Fruit fly (Drosophila melanogaster): ENCODE results near the gene CG4045.
A peak's percentile ranks its signal among the peaks of the same experiment; 100 is the strongest.

CG4045 gene

DNA sequence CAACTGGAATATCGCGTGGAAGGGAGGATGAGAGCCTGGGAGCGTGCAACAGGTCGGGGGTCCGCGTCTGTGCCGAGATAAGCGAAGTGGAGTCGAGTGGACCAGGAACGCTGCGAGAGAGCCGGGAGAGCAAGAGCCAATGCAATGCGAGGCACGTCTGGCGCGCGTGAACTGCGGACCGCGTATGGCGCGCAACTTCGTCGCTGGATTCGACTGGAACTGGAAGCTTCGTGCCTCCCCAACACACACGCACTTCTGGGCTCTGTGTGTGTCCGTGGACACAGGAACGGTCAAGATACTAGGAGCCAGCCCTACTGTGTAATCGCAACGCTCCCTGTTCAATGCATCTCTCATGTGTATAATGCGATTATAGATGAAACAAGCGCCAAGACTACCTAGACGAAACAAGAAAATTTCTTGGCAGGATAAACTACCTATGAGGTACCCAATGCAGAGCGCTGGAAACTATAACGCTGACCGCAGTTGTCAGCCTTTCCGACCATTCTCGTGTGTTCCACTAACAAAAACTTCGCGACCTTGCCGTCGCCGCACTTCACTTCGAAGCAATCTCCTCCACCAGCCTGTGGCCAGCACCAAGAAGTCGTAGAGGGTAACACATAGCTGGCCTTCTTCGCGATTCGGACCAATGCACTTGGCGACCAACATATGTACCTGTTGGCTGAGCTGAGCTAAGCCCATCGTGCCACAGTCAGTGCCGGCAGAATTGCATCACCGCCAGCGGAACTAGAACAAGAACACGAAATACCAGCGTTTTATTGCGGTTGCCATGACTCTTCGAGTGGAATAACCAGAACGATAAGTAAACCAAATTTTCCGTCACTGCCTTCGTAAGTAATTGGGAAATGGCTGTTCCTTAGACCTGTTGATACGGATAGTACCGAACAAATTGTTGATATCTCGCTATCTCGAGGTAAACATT lies 3.6 kb downstream of the CG4045 start, which contains the start of gene Rtca (continued):
- TF ChIP-seq Dip3 (GFP tag; optimal IDR thresholded peaks at IDR 0.05) (peak; percentile 18), bbx (GFP tag; IDR thresholded peaks at IDR 0.05; ENCODE audit: partially characterized antibody) (no peak), stc (GFP tag; IDR thresholded peaks at IDR 0.05) (peak; percentile 57; the same call in 1 of the 2 replicates), CG14441 (GFP tag; IDR thresholded peaks at IDR 0.05) (peak; percentile 78), D (optimal IDR thresholded peaks at IDR 0.05) (no peak), D (GFP tag; optimal IDR thresholded peaks at IDR 0.05) (peak; percentile 60), gce (GFP tag; IDR thresholded peaks at IDR 0.05) (no peak), bsh (GFP tag; optimal IDR thresholded peaks at IDR 0.05) (peak; percentile 66 to 75), CG11398 (GFP tag; optimal IDR thresholded peaks at IDR 0.05) (no peak), hkb (optimal IDR thresholded peaks at IDR 0.05) (no peak), hkb (GFP tag; IDR thresholded peaks at IDR 0.05) (peak; percentile 79), CG6683 (GFP tag; optimal IDR thresholded peaks at IDR 0.05) (peak; percentile 43), cwo (GFP tag; optimal IDR thresholded peaks at IDR 0.05) (peak; percentile 73), CG5245 (GFP tag; optimal IDR thresholded peaks at IDR 0.05) (peak; percentile 18), bowl (GFP tag; IDR thresholded peaks at IDR 0.05) (no peak), vnd (GFP tag; IDR thresholded peaks at IDR 0.05; ENCODE audit: partially characterized antibody) (no peak), shn (GFP tag; optimal IDR thresholded peaks at IDR 0.05) (peak; percentile 55), unc-4 (GFP tag; IDR thresholded peaks at IDR 0.05; ENCODE audit: partially characterized antibody) (no peak), CG17385 (GFP tag; optimal IDR thresholded peaks at IDR 0.05) (peak; percentile 63), slbo (GFP tag; IDR thresholded peaks at IDR 0.05) (peak; percentile 77), NC2β (GFP tag; optimal IDR thresholded peaks at IDR 0.05) (peak; percentile 37), CG34224 (GFP tag; IDR thresholded peaks at IDR 0.05; ENCODE audit: partially characterized antibody) (0 out of 3 replicates have a peak, but pooled peaks have one; percentile 16), gro (GFP tag; optimal IDR thresholded peaks at IDR 0.05) (peak; percentile 42), CG4820 (GFP tag; optimal IDR thresholded peaks at IDR 0.05) (peak; percentile 42), Taf1 (GFP tag; IDR thresholded peaks at IDR 0.05) (peak; percentile 25; the same call in 1 of the 2 replicates), TFAM (GFP tag; optimal IDR thresholded peaks at IDR 0.05) (no peak), fu2 (GFP tag; optimal IDR thresholded peaks at IDR 0.05) (peak; percentile 35), Sox100B (GFP tag; optimal IDR thresholded peaks at IDR 0.05) (no peak), CG13296 (GFP tag; optimal IDR thresholded peaks at IDR 0.05) (peak; percentile 70), Hr78 (GFP tag; optimal IDR thresholded peaks at IDR 0.05) (no peak), cato (GFP tag; optimal IDR thresholded peaks at IDR 0.05; ENCODE audit: borderline replicate concordance) (no peak), Bgb (GFP tag; IDR thresholded peaks at IDR 0.05; ENCODE audit: partially characterized antibody) (no peak), CG12744 (GFP tag; optimal IDR thresholded peaks at IDR 0.05) (peak; percentile 37), CG9797 (GFP tag; optimal IDR thresholded peaks at IDR 0.05) (no peak), Myb (GFP tag; optimal IDR thresholded peaks at IDR 0.05) (peak; percentile 66), ATbp (GFP tag; optimal IDR thresholded peaks at IDR 0.05) (peak; percentile 49), tgo (GFP tag; IDR thresholded peaks at IDR 0.05) (peak; percentile 72), CG7745 (tag; optimal IDR thresholded peaks at IDR 0.05) (no peak), CG12299 (tag; optimal IDR thresholded peaks at IDR 0.05) (peak; percentile 54), cg (GFP tag; optimal IDR thresholded peaks at IDR 0.05) (peak; percentile 63), bab2 (GFP tag; optimal IDR thresholded peaks at IDR 0.05) (peak; percentile 60), Blimp-1 (GFP tag; optimal IDR thresholded peaks at IDR 0.05) (peak; percentile 54), tin (GFP tag; optimal IDR thresholded peaks at IDR 0.05) (peak; percentile 52), pnt (GFP tag; optimal IDR thresholded peaks at IDR 0.05) (peak; percentile 44), eyg (GFP tag; optimal IDR thresholded peaks at IDR 0.05) (peak; percentile 20), Lpt (GFP tag; optimal IDR thresholded peaks at IDR 0.05) (no peak), Trl (optimal IDR thresholded peaks at IDR 0.05) (peak; percentile 25 to 37), Trl (GFP tag; optimal IDR thresholded peaks at IDR 0.05) (peak; percentile 57), danr (GFP tag; IDR thresholded peaks at IDR 0.05) (peak; percentile 48; the same call in 1 of the 2 replicates)

All from whole organism, embryonic.